Fruit fly (Drosophila melanogaster): Measurements from ENCODE around the gene Mcr.
A peak's percentile ranks its signal among the peaks of the same experiment; 100 is the strongest.

The Mcr gene

DNA sequence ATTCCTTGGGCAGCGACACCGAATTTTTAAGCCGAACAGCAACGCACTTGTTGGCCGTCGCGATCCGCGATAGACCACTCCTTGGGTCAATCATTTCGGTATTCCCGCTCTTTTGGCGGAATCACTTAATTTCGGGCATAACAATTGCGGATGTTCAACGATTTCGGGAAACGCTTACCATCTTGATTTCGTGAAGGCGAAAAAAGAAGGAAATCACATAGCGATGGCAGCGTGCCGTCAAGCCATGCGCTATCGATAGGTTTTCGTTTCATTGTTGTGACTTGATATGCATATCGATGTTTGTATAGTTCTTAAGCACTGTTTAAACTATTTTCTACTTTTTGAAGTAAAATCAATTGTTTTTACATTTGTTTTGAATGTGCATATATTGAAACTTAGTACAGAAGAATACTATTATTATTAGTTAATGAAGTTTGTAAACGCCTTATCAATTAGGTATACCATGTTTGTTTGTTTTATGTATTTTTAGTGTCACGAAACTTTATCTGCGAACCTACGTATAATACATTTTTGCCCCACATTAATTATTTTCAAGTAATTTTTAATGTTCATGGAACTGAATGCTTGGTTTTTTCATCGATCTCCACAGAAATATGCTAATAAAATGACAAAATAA, 40.0 kb downstream of the Mcr start, which contains the start of gene RpL36A (continued):
- TF ChIP-seq CG12659 (GFP tag; optimal IDR thresholded peaks at IDR 0.05) (peak; percentile 81), CG11085 (GFP tag; IDR thresholded peaks at IDR 0.05) (peak; percentile 43; the same call in 1 of the 2 replicates), btn (GFP tag; optimal IDR thresholded peaks at IDR 0.05) (no peak), tin (GFP tag; optimal IDR thresholded peaks at IDR 0.05) (peak; percentile 40), Bteb2 (GFP tag; optimal IDR thresholded peaks at IDR 0.05) (peak; percentile 43), CG3847 (GFP tag; IDR thresholded peaks at IDR 0.05) (peak; percentile 50), CG10267 (tag; optimal IDR thresholded peaks at IDR 0.05) (peak; percentile 63), CG42726 (GFP tag; IDR thresholded peaks at IDR 0.05; ENCODE audit: partially characterized antibody) (peak; percentile 97), az2 (GFP tag; optimal IDR thresholded peaks at IDR 0.05) (no peak), CG14965 (GFP tag; optimal IDR thresholded peaks at IDR 0.05; ENCODE audit: borderline replicate concordance) (no peak), insv (GFP tag; optimal IDR thresholded peaks at IDR 0.05) (peak in 1 of 2 experiments; percentile 54), CG13624 (GFP tag; optimal IDR thresholded peaks at IDR 0.05) (peak; percentile 60), MBD-R2 (GFP tag; IDR thresholded peaks at IDR 0.05) (peak; percentile 24; the same call in 1 of the 2 replicates), Oaz (GFP tag; IDR thresholded peaks at IDR 0.05) (no peak), CG5245 (GFP tag; optimal IDR thresholded peaks at IDR 0.05) (no peak), D (optimal IDR thresholded peaks at IDR 0.05) (peak; percentile 10), D (GFP tag; optimal IDR thresholded peaks at IDR 0.05) (no peak), ERR (GFP tag; optimal IDR thresholded peaks at IDR 0.05) (peak; percentile 37), gt (GFP tag; IDR thresholded peaks at IDR 0.05) (no peak), MTF-1 (GFP tag; optimal IDR thresholded peaks at IDR 0.05; ENCODE audit: borderline replicate concordance) (peak; percentile 56), CG4404 (GFP tag; IDR thresholded peaks at IDR 0.05) (no peak), sug (tag; optimal IDR thresholded peaks at IDR 0.05) (no peak), CG9727 (GFP tag; optimal IDR thresholded peaks at IDR 0.05) (peak; percentile 70), Med (GFP tag) (peak; percentile 94), Mes4 (GFP tag; optimal IDR thresholded peaks at IDR 0.05) (peak; percentile 92), CG18619 (GFP tag; optimal IDR thresholded peaks at IDR 0.05) (peak; percentile 70), gfzf (GFP tag; optimal IDR thresholded peaks at IDR 0.05) (no peak), Blimp-1 (GFP tag; optimal IDR thresholded peaks at IDR 0.05) (no peak), CG15011 (GFP tag; optimal IDR thresholded peaks at IDR 0.05) (no peak), ro (GFP tag; IDR thresholded peaks at IDR 0.05) (no peak), CG15073 (GFP tag; optimal IDR thresholded peaks at IDR 0.05) (no peak), emc (GFP tag; optimal IDR thresholded peaks at IDR 0.05) (peak; percentile 30), CG7928 (GFP tag; optimal IDR thresholded peaks at IDR 0.05) (no peak), corto (GFP tag; optimal IDR thresholded peaks at IDR 0.05) (no peak), sr (GFP tag; IDR thresholded peaks at IDR 0.05) (peak; percentile 30; the same call in 1 of the 3 replicates), Stat92E (GFP tag; optimal IDR thresholded peaks at IDR 0.05) (peak in 1 of 3 experiments; percentile 79), CG2712 (tag; optimal IDR thresholded peaks at IDR 0.05) (peak; percentile 57), Hey (tag; optimal IDR thresholded peaks at IDR 0.05) (no peak), Gsc (GFP tag; IDR thresholded peaks at IDR 0.05) (no peak), kay (GFP tag; optimal IDR thresholded peaks at IDR 0.05) (no peak), CG9817 (tag; optimal IDR thresholded peaks at IDR 0.05) (peak; percentile 57), CG15696 (tag; optimal IDR thresholded peaks at IDR 0.05) (no peak), Atf-2 (GFP tag; optimal IDR thresholded peaks at IDR 0.05) (peak; percentile 40), disco-r (GFP tag; optimal IDR thresholded peaks at IDR 0.05) (peak; percentile 53), fd64A (GFP tag; optimal IDR thresholded peaks at IDR 0.05) (peak; percentile 69), vfl (GFP tag; optimal IDR thresholded peaks at IDR 0.05) (no peak), CG9797 (GFP tag; optimal IDR thresholded peaks at IDR 0.05) (peak; percentile 3), CG4424 (GFP tag; optimal IDR thresholded peaks at IDR 0.05) (peak; percentile 17), Chrac-16 (GFP tag; optimal IDR thresholded peaks at IDR 0.05) (peak; percentile 41), CG3065 (GFP tag; optimal IDR thresholded peaks at IDR 0.05) (no peak)
